Fruit fly (Drosophila melanogaster) whole organism, pupa: ENCODE results near the gene CG15498.

Source experiments
- CG12605 ChIP-seq: fragments of 200-800 bp; sonication (Bioruptor generic); IDR thresholded peaks from 2 replicates; pipeline ENCODE4 v1.3.6; 2022; ENCODE audit warnings: missing biosample characterization, missing genetic modification characterization
- CG34367 ChIP-seq: fragments of 200-800 bp; sonication (Bioruptor generic); optimal IDR thresholded peaks from 2 replicates; lab custom pipeline; 2018; ENCODE audit warnings: missing biosample characterization, mild to moderate bottlenecking, missing genetic modification characterization
- CG8159 ChIP-seq: fragments of 200-800 bp; sonication (Bioruptor generic); optimal IDR thresholded peaks from 3 replicates; lab custom pipeline; 2018; ENCODE audit warnings: missing biosample characterization, mild to moderate bottlenecking, missing genetic modification characterization, moderate library complexity
- D1 ChIP-seq: fragments of 200-800 bp; sonication (Bioruptor generic); optimal IDR thresholded peaks from 2 replicates; lab custom pipeline; 2018; ENCODE audit warnings: missing biosample characterization, mild to moderate bottlenecking, missing genetic modification characterization, moderate library complexity
- Pif1A ChIP-seq: fragments of 200-800 bp; sonication (Bioruptor generic); optimal IDR thresholded peaks from 3 replicates; lab custom pipeline; 2016; ENCODE audit warnings: missing biosample characterization, missing genetic modification characterization
- Pif1B ChIP-seq: fragments of 200-800 bp; sonication (Bioruptor generic); optimal IDR thresholded peaks from 3 replicates; lab custom pipeline; 2016; ENCODE audit warnings: missing biosample characterization, missing genetic modification characterization

DNA sequence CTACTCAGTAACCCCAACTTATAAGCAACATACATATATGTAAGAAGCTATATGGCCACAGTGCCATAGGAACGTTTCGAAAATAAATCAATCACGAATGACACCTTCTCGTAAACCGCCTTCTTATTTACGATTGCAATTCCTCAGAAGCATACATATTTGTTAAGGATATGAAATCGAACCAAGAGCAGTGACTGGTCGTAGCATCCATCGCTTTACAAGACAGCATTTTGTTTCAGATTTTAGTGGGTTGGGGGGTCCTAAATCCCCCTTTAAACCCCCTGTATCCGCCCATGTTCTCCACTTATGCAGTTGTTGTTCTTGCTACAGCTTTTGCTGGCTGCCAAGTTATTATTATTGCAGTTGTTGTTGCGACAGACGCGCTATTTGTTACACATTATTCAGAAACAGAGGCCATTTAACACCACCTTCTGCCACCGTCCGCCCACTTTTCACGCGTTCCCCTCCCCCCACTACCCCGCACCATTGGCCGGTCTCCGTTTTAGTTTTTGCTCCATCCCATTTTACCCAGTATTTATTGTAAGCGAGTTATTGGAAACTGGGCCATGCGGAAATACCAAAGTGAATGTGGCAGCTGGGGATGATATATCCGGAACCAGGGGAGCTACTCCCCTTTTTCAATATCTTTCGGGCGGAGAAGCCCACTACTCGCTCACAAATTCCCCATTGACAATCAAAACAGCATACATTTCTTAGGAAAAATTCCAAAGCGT lies 33.2 kb upstream of the CG15498 start:
- TF ChIP-seq CG8159 (tag; lab: Kevin White, UChicago): no peak
- no peak for TF ChIP-seq Pif1B (GFP tag; lab: Kevin White, UChicago)
- TF ChIP-seq CG34367 (tag; lab: Kevin White, UChicago): no peak
- TF ChIP-seq D1 (tag; lab: Kevin White, UChicago): no peak
- TF ChIP-seq Pif1A (GFP tag; lab: Kevin White, UChicago): peak; percentile 5
- TF ChIP-seq CG12605: no peak
